Worm (Caenorhabditis elegans): ENCODE measurements around the gene F41B4.3.

ce11 chrX:6795843-6796521, 39.9 kb downstream of the F41B4.3 start:
- TF ChIP-seq cog-1 (tag; optimal IDR thresholded peaks at IDR 0.05), result no peak
- no peak for TF ChIP-seq flt-1 (GFP tag; IDR thresholded peaks at IDR 0.05)
- TF ChIP-seq med-1 (GFP tag; optimal IDR thresholded peaks at IDR 0.05; ENCODE audit: insufficient read depth), result no peak
- TF ChIP-seq klf-2 (GFP tag; conservative IDR thresholded peaks at IDR 0.05), result no peak
- no peak for TF ChIP-seq T22C8.4 (GFP tag; IDR thresholded peaks at IDR 0.05)
- TF ChIP-seq tab-1 (GFP tag; IDR thresholded peaks at IDR 0.05), result no peak
- no peak for TF ChIP-seq ztf-23 (GFP tag; IDR thresholded peaks at IDR 0.05)
- no peak for TF ChIP-seq ref-1 (GFP tag; conservative IDR thresholded peaks at IDR 0.05)
